Fruit fly (Drosophila melanogaster): Measurements from ENCODE around the gene lic.

DNA sequence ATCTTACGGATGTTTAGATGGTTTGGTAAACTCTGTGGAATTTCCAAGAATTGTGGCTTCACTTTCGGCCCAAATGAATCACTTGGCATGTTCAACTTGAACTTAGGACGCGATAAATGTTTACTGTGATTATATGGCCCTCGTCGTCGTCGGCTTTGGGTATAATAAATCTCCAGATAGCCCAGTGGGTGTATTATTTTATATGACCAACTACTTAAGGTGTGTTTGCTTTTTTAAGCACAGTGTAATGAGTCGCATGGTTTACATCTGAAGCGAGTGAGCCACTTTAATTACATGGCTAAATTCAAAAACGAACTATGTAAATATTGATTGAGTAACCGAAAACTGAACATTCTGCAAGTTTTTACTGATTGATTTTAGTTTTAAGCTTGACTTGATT lies 14.3 kb downstream of the lic start:
- TF ChIP-seq chif (GFP tag; optimal IDR thresholded peaks at IDR 0.05) (no peak), CG1832 (GFP tag; optimal IDR thresholded peaks at IDR 0.05) (no peak), CG12104 (GFP tag; optimal IDR thresholded peaks at IDR 0.05) (no peak), tin (GFP tag; optimal IDR thresholded peaks at IDR 0.05) (no peak), Kr (GFP tag; optimal IDR thresholded peaks at IDR 0.05) (no peak), CG10147 (GFP tag; optimal IDR thresholded peaks at IDR 0.05) (no peak), al (GFP tag; IDR thresholded peaks at IDR 0.05) (no peak), Dip3 (GFP tag; optimal IDR thresholded peaks at IDR 0.05) (no peak), CG12744 (GFP tag; optimal IDR thresholded peaks at IDR 0.05) (no peak), ham (GFP tag; IDR thresholded peaks at IDR 0.05) (no peak), CG6175 (GFP tag; IDR thresholded peaks at IDR 0.05) (no peak), HLH54F (GFP tag; optimal IDR thresholded peaks at IDR 0.05) (no peak), cas (GFP tag; IDR thresholded peaks at IDR 0.05) (no peak)

Data from whole organism, embryonic.